Fruit fly (Drosophila melanogaster): ENCODE results near the gene Cyp28d2.

dm6 chr2L:5206964-5207585 lies at the start of gene Cyp28d2:
- TF ChIP-seq Sin3A (optimal IDR thresholded peaks at IDR 0.05) (no peak), h (optimal IDR thresholded peaks at IDR 0.05) (no peak), psq (optimal IDR thresholded peaks at IDR 0.05) (no peak), insv (optimal IDR thresholded peaks at IDR 0.05) (no peak)
